Worm (Caenorhabditis elegans) whole organism, L2 larva: ENCODE measurements around the gene Y45G5AM.5.

Experiments
- C34F6.9 ChIP-seq: fragments of 150-350 bp; optimal IDR thresholded peaks from 2 replicates; lab custom pipeline; 2014; ENCODE audit warnings: missing biosample characterization, missing genetic modification characterization
- R02D3.7 ChIP-seq: fragments of 150-350 bp; optimal IDR thresholded peaks from 2 replicates; lab custom pipeline; 2014; ENCODE audit warnings: missing biosample characterization, missing genetic modification characterization
- Y55F3AM.14 ChIP-seq: fragments of 200-800 bp; sonication (Bioruptor generic); optimal IDR thresholded peaks from 2 replicates; lab custom pipeline; 2018; ENCODE audit warnings: mild to moderate bottlenecking, missing genetic modification characterization, missing compliant biosample characterization
- ZK546.5 ChIP-seq: sonication (generic microtip); optimal IDR thresholded peaks from 2 replicates; lab custom pipeline; 2017; ENCODE audit warnings: missing biosample characterization, missing genetic modification characterization
- alr-1 ChIP-seq: fragments of 150-350 bp; optimal IDR thresholded peaks from 2 replicates; lab custom pipeline; 2014; ENCODE audit warnings: missing biosample characterization, missing genetic modification characterization
- aly-2 ChIP-seq: fragments of 150-350 bp; optimal IDR thresholded peaks from 2 replicates; lab custom pipeline; 2014; ENCODE audit warnings: missing biosample characterization, missing genetic modification characterization
- ama-1 ChIP-seq: fragments of 150-350 bp; optimal IDR thresholded peaks from 2 replicates; lab custom pipeline; 2018; ENCODE audit warnings: inconsistent platforms
- blmp-1 ChIP-seq: sonication (generic microtip); optimal IDR thresholded peaks from 2 replicates; lab custom pipeline; 2017; ENCODE audit warnings: missing genetic modification characterization, mild to moderate bottlenecking, missing compliant biosample characterization, antibody characterized with exemption, moderate library complexity; ENCODE audit not compliant: insufficient read depth
- ceh-16 ChIP-seq: fragments of 150-350 bp; optimal IDR thresholded peaks from 2 replicates; lab custom pipeline; 2014; ENCODE audit warnings: missing biosample characterization, missing genetic modification characterization
- ceh-82 ChIP-seq: fragments of 150-350 bp; optimal IDR thresholded peaks from 2 replicates; lab custom pipeline; 2014; ENCODE audit warnings: missing biosample characterization, missing genetic modification characterization
- crh-2 ChIP-seq: sonication (generic microtip); optimal IDR thresholded peaks from 2 replicates; lab custom pipeline; 2017; ENCODE audit warnings: missing biosample characterization, missing genetic modification characterization
- dmd-4 ChIP-seq: sonication (generic microtip); optimal IDR thresholded peaks from 2 replicates; lab custom pipeline; 2017; ENCODE audit warnings: missing biosample characterization, missing genetic modification characterization
- egl-27 ChIP-seq: sonication (generic microtip); optimal IDR thresholded peaks from 3 replicates; lab custom pipeline; 2017; ENCODE audit warnings: missing biosample characterization, missing genetic modification reagents, missing genetic modification characterization
- fos-1 ChIP-seq: fragments of 150-350 bp; optimal IDR thresholded peaks from 2 replicates; lab custom pipeline; 2014; ENCODE audit warnings: missing biosample characterization, missing genetic modification characterization
- lin-11 ChIP-seq: fragments of 150-350 bp; sonication (generic microtip); optimal IDR thresholded peaks from 2 replicates; lab custom pipeline; 2014; ENCODE audit warnings: missing biosample characterization, missing genetic modification characterization, inconsistent platforms, mixed read lengths
- lin-39 ChIP-seq: fragments of 150-350 bp; optimal IDR thresholded peaks from 2 replicates; lab custom pipeline; 2014; ENCODE audit warnings: missing biosample characterization, missing genetic modification reagents, missing genetic modification characterization
- lsy-2 ChIP-seq, 2 experiments: fragments of 150-350 bp in 1 of 2; sonication (generic microtip) in 1 of 2; optimal IDR thresholded peaks; 2 replicates each; lab custom pipeline; 2014 to 2017; ENCODE audit warnings: missing biosample characterization in 2 of 2, missing genetic modification characterization in 2 of 2
- mab-5 ChIP-seq: fragments of 150-350 bp; optimal IDR thresholded peaks from 2 replicates; lab custom pipeline; 2014; ENCODE audit warnings: missing biosample characterization, missing genetic modification characterization
- mbf-1 ChIP-seq: sonication (generic microtip); optimal IDR thresholded peaks from 2 replicates; lab custom pipeline; 2017; ENCODE audit warnings: missing biosample characterization, missing genetic modification characterization
- mdl-1 ChIP-seq, 2 experiments: fragments of 150-350 bp in 1 of 2; sonication (generic microtip) in 1 of 2; optimal IDR thresholded peaks; 2 replicates each; lab custom pipeline; 2017; ENCODE audit warnings: missing biosample characterization in 2 of 2, missing genetic modification characterization in 2 of 2
- nhr-10 ChIP-seq: sonication (generic microtip); optimal IDR thresholded peaks from 2 replicates; lab custom pipeline; 2017; ENCODE audit warnings: missing biosample characterization, missing genetic modification characterization
- nhr-12 ChIP-seq: fragments of 150-350 bp; optimal IDR thresholded peaks from 2 replicates; lab custom pipeline; 2014; ENCODE audit warnings: missing biosample characterization, missing genetic modification characterization
- nhr-129 ChIP-seq: fragments of 150-350 bp; optimal IDR thresholded peaks from 2 replicates; lab custom pipeline; 2014; ENCODE audit warnings: missing biosample characterization, missing genetic modification characterization
- nhr-21 ChIP-seq: fragments of 150-350 bp; optimal IDR thresholded peaks from 2 replicates; lab custom pipeline; 2014; ENCODE audit warnings: missing biosample characterization, missing genetic modification characterization
- nhr-23 ChIP-seq: fragments of 150-350 bp; optimal IDR thresholded peaks from 2 replicates; lab custom pipeline; 2014; ENCODE audit warnings: missing biosample characterization, missing genetic modification reagents, missing genetic modification characterization
- nhr-25 ChIP-seq: fragments of 150-350 bp; sonication (generic microtip); optimal IDR thresholded peaks from 3 replicates; lab custom pipeline; 2014; ENCODE audit warnings: missing biosample characterization, missing genetic modification characterization
- nhr-6 ChIP-seq: fragments of 150-350 bp; optimal IDR thresholded peaks from 2 replicates; lab custom pipeline; 2014; ENCODE audit warnings: missing biosample characterization, missing genetic modification characterization
- nhr-77 ChIP-seq: fragments of 150-350 bp; optimal IDR thresholded peaks from 2 replicates; lab custom pipeline; 2014; ENCODE audit warnings: missing biosample characterization, missing genetic modification characterization
- peb-1 ChIP-seq: fragments of 150-350 bp; optimal IDR thresholded peaks from 2 replicates; lab custom pipeline; 2014; ENCODE audit warnings: missing biosample characterization, missing genetic modification characterization
- sem-4 ChIP-seq: fragments of 150-350 bp; optimal IDR thresholded peaks from 2 replicates; lab custom pipeline; 2014; ENCODE audit warnings: missing biosample characterization, missing genetic modification reagents, missing genetic modification characterization
- skn-1 ChIP-seq: sonication (generic microtip); optimal IDR thresholded peaks from 2 replicates; lab custom pipeline; 2017; ENCODE audit warnings: missing biosample characterization, missing genetic modification characterization
- sma-3 ChIP-seq: sonication (generic microtip); optimal IDR thresholded peaks from 2 replicates; lab custom pipeline; 2016; ENCODE audit warnings: missing genetic modification reagents, missing genetic modification characterization, missing compliant biosample characterization
- snpc-4 ChIP-seq: fragments of 150-350 bp; optimal IDR thresholded peaks from 2 replicates; lab custom pipeline; 2014; ENCODE audit warnings: missing biosample characterization, missing genetic modification characterization
- unc-39 ChIP-seq: fragments of 150-350 bp; optimal IDR thresholded peaks from 2 replicates; lab custom pipeline; 2014; ENCODE audit warnings: missing biosample characterization, missing genetic modification characterization
- unc-55 ChIP-seq: fragments of 150-350 bp; sonication (generic microtip); optimal IDR thresholded peaks from 3 replicates; lab custom pipeline; 2014; ENCODE audit warnings: missing biosample characterization, missing genetic modification reagents, missing genetic modification characterization
- unc-62 ChIP-seq: fragments of 150-350 bp; optimal IDR thresholded peaks from 2 replicates; lab custom pipeline; 2014; ENCODE audit warnings: missing biosample characterization, missing genetic modification reagents, missing genetic modification characterization
- zag-1 ChIP-seq: fragments of 150-350 bp; optimal IDR thresholded peaks from 2 replicates; lab custom pipeline; 2014; ENCODE audit warnings: missing biosample characterization, missing genetic modification characterization
- ztf-1 ChIP-seq: fragments of 200-800 bp; sonication (Bioruptor generic); conservative IDR thresholded peaks from 2 replicates; pipeline ENCODE4 v1.3.6; 2022; ENCODE audit warnings: missing genetic modification characterization, missing compliant biosample characterization
- ztf-11 ChIP-seq: sonication (generic microtip); optimal IDR thresholded peaks from 2 replicates; lab custom pipeline; 2017; ENCODE audit warnings: missing biosample characterization, missing genetic modification characterization
- ztf-4 ChIP-seq: fragments of 150-350 bp; optimal IDR thresholded peaks from 2 replicates; lab custom pipeline; 2014; ENCODE audit warnings: missing biosample characterization, missing genetic modification characterization

Gene Y45G5AM.5

ce11 chrV:4164504-4164959 is 4.3 kb downstream of the Y45G5AM.5 start, which contains the start of gene Y45G5AM.3:
TSS of gene Y45G5AM.3 (plus strand) at chrV:4164554.
- TF ChIP-seq C34F6.9 (tag; lab: Kevin White, UChicago) (peak; percentile 18), nhr-12 (tag; lab: Kevin White, UChicago) (no peak), nhr-129 (tag; lab: Kevin White, UChicago) (peak; percentile 97), fos-1 (tag; lab: Kevin White, UChicago) (peak; percentile 22)

- no peak for TF ChIP-seq Y55F3AM.14 (GFP tag; lab: Kevin White, UChicago)
Observed at ce11 chrV:4168045-4168444, 7.9 kb downstream of the Y45G5AM.5 start.

- peak; percentile 31 for TF ChIP-seq unc-55 (GFP tag; lab: Kevin White, UChicago)
- TF ChIP-seq nhr-12 (tag; lab: Kevin White, UChicago) = no peak
- no peak for TF ChIP-seq dmd-4 (tag; lab: Kevin White, UChicago)
- no peak for TF ChIP-seq lsy-2 (tag; optimal IDR thresholded peaks at IDR 0.05; lab: Kevin White, UChicago)
- no peak for TF ChIP-seq nhr-6 (tag; lab: Kevin White, UChicago)
- no peak for TF ChIP-seq zag-1
Observed at ce11 chrV:4169658-4170057, 9.5 kb downstream of the Y45G5AM.5 start.

DNA sequence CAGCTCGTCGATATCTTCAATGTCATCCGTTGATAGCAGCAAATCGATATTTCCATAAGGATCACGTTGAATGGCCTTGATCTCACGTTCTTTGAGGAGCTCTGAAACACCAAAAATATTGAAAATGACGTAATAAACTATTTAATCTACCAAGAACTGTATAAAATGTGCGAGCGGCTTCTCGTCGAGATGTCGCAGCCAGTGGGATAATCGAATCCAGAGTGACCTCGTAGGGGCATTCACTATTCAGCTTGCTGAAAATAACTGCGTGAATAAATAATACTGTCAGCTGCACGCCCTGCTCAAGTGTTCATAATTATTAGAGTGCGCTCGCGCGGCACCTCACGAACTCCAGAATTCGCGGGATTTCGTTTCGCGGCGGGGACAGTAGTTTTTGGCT is 10.0 kb downstream of the Y45G5AM.5 start, which contains the start of gene Y45G5AM.7:
Gene Y45G5AM.7, minus strand, starts transcription at position 101 of the 400 bp plus-strand sequence.
- no peak for TF ChIP-seq egl-27 (tag; lab: Kevin White, UChicago)
- no peak for TF ChIP-seq nhr-12 (tag; lab: Kevin White, UChicago)
- TF ChIP-seq lin-39 (tag; lab: Kevin White, UChicago) = no peak
- no peak for TF ChIP-seq Y55F3AM.14 (GFP tag; lab: Kevin White, UChicago)
- no peak for TF ChIP-seq ztf-11 (tag; lab: Kevin White, UChicago)
- TF ChIP-seq nhr-77 (tag; lab: Kevin White, UChicago) = no peak
- no peak for TF ChIP-seq R02D3.7 (tag; lab: Kevin White, UChicago)
- no peak for TF ChIP-seq peb-1
- TF ChIP-seq nhr-21 = no peak
- TF ChIP-seq lsy-2 (tag; optimal IDR thresholded peaks at IDR 0.05; lab: Kevin White, UChicago) = no peak
- no peak for TF ChIP-seq ztf-4 (tag; lab: Kevin White, UChicago)
- TF ChIP-seq nhr-10 (tag; lab: Kevin White, UChicago) = no peak
- TF ChIP-seq snpc-4 = no peak

ce11 chrV:4175624-4176023 is 15.4 kb downstream of the Y45G5AM.5 start, which contains the start of the genes coh-4 and pid-5:
TSS of gene coh-4 (minus strand) at chrV:4175640.
TSS of gene pid-5 (plus strand) at chrV:4175882.
- TF ChIP-seq mdl-1 (tag; optimal IDR thresholded peaks at IDR 0.05; lab: Kevin White, UChicago) (no peak), skn-1 (tag; lab: Kevin White, UChicago) (no peak), unc-39 (tag; lab: Kevin White, UChicago) (no peak), blmp-1 (tag; lab: Kevin White, UChicago) (no peak), nhr-129 (tag; lab: Kevin White, UChicago) (no peak), lin-11 (no peak), ceh-82 (no peak), unc-55 (GFP tag; lab: Kevin White, UChicago) (no peak), ama-1 (no peak), snpc-4 (no peak), alr-1 (no peak), nhr-23 (tag; lab: Kevin White, UChicago) (no peak), nhr-10 (tag; lab: Kevin White, UChicago) (no peak), crh-2 (no peak)

ce11 chrV:4181272-4181671 is 21.1 kb downstream of the Y45G5AM.5 start:
- TF ChIP-seq sem-4 (tag; lab: Kevin White, UChicago) (no peak), unc-62 (GFP tag; lab: Kevin White, UChicago) (no peak), nhr-25 (tag; lab: Kevin White, UChicago) (no peak), ceh-16 (tag; lab: Kevin White, UChicago) (no peak), unc-55 (GFP tag; lab: Kevin White, UChicago) (no peak), aly-2 (tag; lab: Kevin White, UChicago) (no peak), blmp-1 (tag; lab: Kevin White, UChicago) (no peak), nhr-129 (tag; lab: Kevin White, UChicago) (no peak), sma-3 (no peak), ztf-1 (no peak), lin-39 (tag; lab: Kevin White, UChicago) (no peak), ZK546.5 (no peak), lin-11 (no peak), Y55F3AM.14 (GFP tag; lab: Kevin White, UChicago) (no peak), R02D3.7 (tag; lab: Kevin White, UChicago) (no peak), mab-5 (tag; lab: Kevin White, UChicago) (no peak), unc-39 (tag; lab: Kevin White, UChicago) (no peak), mbf-1 (no peak)
- TF ChIP-seq, all 48 proteins: peak for 0
